Fruit fly (Drosophila melanogaster) S2 (cell line): ENCODE data around the gene phtm.

ENCODE experiments used
- CG8478 ChIP-seq: fragments of >200 bp; optimal IDR thresholded peaks from 2 replicates; lab custom pipeline; 2018
- CTCF ChIP-seq, 2 experiments: fragments of >200 bp; optimal IDR thresholded peaks; 2 replicates each; lab custom pipeline; 2018

DNA sequence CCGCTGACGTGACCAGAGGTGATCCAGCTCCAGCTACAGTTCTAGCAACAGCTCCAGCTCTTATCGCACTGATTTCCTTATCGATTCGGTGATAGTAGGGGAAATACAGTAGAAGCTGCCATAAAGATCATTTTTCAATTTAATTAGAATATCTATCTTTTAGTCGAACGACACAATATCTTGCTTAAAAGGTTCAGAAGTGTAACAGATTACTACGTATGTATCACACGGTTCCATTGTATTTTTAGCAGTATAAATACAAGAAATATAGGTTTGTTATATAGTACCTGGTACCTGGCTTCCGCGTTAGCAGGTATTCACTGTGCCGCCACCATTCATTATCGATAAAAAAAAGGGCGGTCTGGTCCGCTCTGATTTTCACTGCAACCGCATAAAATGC lies 40.7 kb upstream of the phtm start:
- TF ChIP-seq CG8478 (lab: Kevin White, UChicago): no peak
- no peak for TF ChIP-seq CTCF (optimal IDR thresholded peaks at IDR 0.05; lab: Kevin White, UChicago)
